Worm (Caenorhabditis elegans) whole organism, L1 larva: ENCODE results near the gene C27D6.12.

Experiments
- C04F5.9 ChIP-seq: sonication (generic microtip); optimal IDR thresholded peaks from 2 replicates; lab custom pipeline; 2016; ENCODE audit warnings: missing genetic modification characterization, missing compliant biosample characterization
- C16A3.4 ChIP-seq: fragments of 150-350 bp; optimal IDR thresholded peaks from 2 replicates; lab custom pipeline; 2014; ENCODE audit warnings: missing biosample characterization, missing genetic modification characterization
- C34B4.2 ChIP-seq: sonication (generic microtip); optimal IDR thresholded peaks from 2 replicates; lab custom pipeline; 2017; ENCODE audit warnings: mild to moderate bottlenecking, missing genetic modification characterization, missing compliant biosample characterization
- Y116A8C.19 ChIP-seq: sonication (generic microtip); optimal IDR thresholded peaks from 2 replicates; lab custom pipeline; 2016; ENCODE audit warnings: missing compliant biosample characterization, missing genetic modification characterization, borderline replicate concordance
- alr-1 ChIP-seq: fragments of 200-800 bp; sonication (Bioruptor generic); optimal IDR thresholded peaks from 2 replicates; lab custom pipeline; 2018; ENCODE audit warnings: borderline replicate concordance, mild to moderate bottlenecking, missing genetic modification characterization, missing compliant biosample characterization
- aly-2 ChIP-seq: fragments of 150-350 bp; optimal IDR thresholded peaks from 2 replicates; lab custom pipeline; 2014; ENCODE audit warnings: missing biosample characterization, missing genetic modification characterization
- ama-1 ChIP-seq: fragments of 150-350 bp; optimal IDR thresholded peaks from 2 replicates; lab custom pipeline; 2014
- blmp-1 ChIP-seq: fragments of 150-350 bp; optimal IDR thresholded peaks from 2 replicates; lab custom pipeline; 2014; ENCODE audit warnings: missing biosample characterization, missing genetic modification characterization
- ceh-63 ChIP-seq: fragments of 200-800 bp; sonication (Bioruptor generic); optimal IDR thresholded peaks from 2 replicates; lab custom pipeline; 2018; ENCODE audit warnings: mild to moderate bottlenecking, missing genetic modification characterization, missing compliant biosample characterization
- ceh-8 ChIP-seq: fragments of 200-800 bp; sonication (Bioruptor generic); optimal IDR thresholded peaks from 2 replicates; lab custom pipeline; 2018; ENCODE audit warnings: mild to moderate bottlenecking, missing genetic modification characterization, moderate library complexity, missing compliant biosample characterization
- ceh-88 ChIP-seq: fragments of 200-800 bp; sonication (Bioruptor generic); IDR thresholded peaks from 2 replicates; pipeline ENCODE4 v1.3.6; 2022; ENCODE audit warnings: missing genetic modification characterization, missing compliant biosample characterization
- ces-1 ChIP-seq: fragments of 150-350 bp; optimal IDR thresholded peaks from 2 replicates; lab custom pipeline; 2014; ENCODE audit warnings: missing biosample characterization, missing genetic modification reagents, missing genetic modification characterization
- dsc-1 ChIP-seq: sonication (generic microtip); optimal IDR thresholded peaks from 2 replicates; lab custom pipeline; 2016; ENCODE audit warnings: mild to moderate bottlenecking, missing genetic modification characterization, missing compliant biosample characterization
- egl-13 ChIP-seq: sonication (generic microtip); optimal IDR thresholded peaks from 2 replicates; lab custom pipeline; 2016; ENCODE audit warnings: missing genotype, missing genetic modification reagents, missing genetic modification characterization, missing compliant biosample characterization
- ets-5 ChIP-seq: fragments of 200-800 bp; sonication (Bioruptor generic); IDR thresholded peaks from 2 replicates; pipeline ENCODE4 v1.3.6; 2022; ENCODE audit warnings: missing genetic modification characterization, missing compliant biosample characterization
- fkh-10 ChIP-seq: sonication (generic microtip); optimal IDR thresholded peaks from 2 replicates; lab custom pipeline; 2017; ENCODE audit warnings: missing biosample characterization, missing genetic modification reagents, missing genetic modification characterization
- fkh-8 ChIP-seq: sonication (generic microtip); optimal IDR thresholded peaks from 2 replicates; lab custom pipeline; 2016; ENCODE audit warnings: mild to moderate bottlenecking, missing genetic modification characterization, missing compliant biosample characterization
- fos-1 ChIP-seq: fragments of 150-350 bp; optimal IDR thresholded peaks from 2 replicates; lab custom pipeline; 2014; ENCODE audit warnings: missing biosample characterization, missing genetic modification characterization
- grh-1 ChIP-seq: fragments of 200-800 bp; sonication (Bioruptor generic); IDR thresholded peaks from 2 replicates; pipeline ENCODE4 v1.3.6; 2022; ENCODE audit warnings: missing genetic modification reagents, missing genetic modification characterization, missing compliant biosample characterization
- hlh-17 ChIP-seq: fragments of 200-800 bp; sonication (Bioruptor generic); optimal IDR thresholded peaks from 2 replicates; lab custom pipeline; 2018; ENCODE audit warnings: missing genetic modification characterization, mild to moderate bottlenecking, missing compliant biosample characterization, moderate library complexity, borderline replicate concordance
- irx-1 ChIP-seq: sonication (generic microtip); optimal IDR thresholded peaks from 2 replicates; lab custom pipeline; 2016; ENCODE audit warnings: missing genetic modification characterization, missing compliant biosample characterization
- jun-1 ChIP-seq: fragments of 150-350 bp; optimal IDR thresholded peaks from 2 replicates; lab custom pipeline; 2014; ENCODE audit warnings: missing biosample characterization, missing genetic modification reagents, missing genetic modification characterization
- lin-13 ChIP-seq: fragments of 150-350 bp; optimal IDR thresholded peaks from 2 replicates; lab custom pipeline; 2014; ENCODE audit warnings: missing biosample characterization, missing genetic modification reagents, missing genetic modification characterization
- lin-14 ChIP-seq: fragments of 200-800 bp; sonication (Bioruptor generic); optimal IDR thresholded peaks from 2 replicates; lab custom pipeline; 2018; ENCODE audit warnings: mild to moderate bottlenecking, missing genetic modification characterization, moderate library complexity, missing compliant biosample characterization
- lin-35 ChIP-seq, 2 experiments: fragments of 150-350 bp; optimal IDR thresholded peaks; 2 replicates each; lab custom pipeline; 2014; ENCODE audit warnings: missing biosample characterization in 2 of 2, missing genetic modification characterization in 2 of 2, missing genetic modification reagents in 2 of 2
- lir-3 ChIP-seq: sonication (generic microtip); optimal IDR thresholded peaks from 2 replicates; lab custom pipeline; 2016; ENCODE audit warnings: mild to moderate bottlenecking, missing genetic modification characterization, moderate library complexity, missing compliant biosample characterization; ENCODE audit not compliant: poor library complexity
- lsy-2 ChIP-seq, 2 experiments: fragments of 150-350 bp; optimal IDR thresholded peaks; 2 replicates each; lab custom pipeline; 2014; ENCODE audit warnings: missing biosample characterization in 2 of 2, missing genetic modification characterization in 2 of 2
- mef-2 ChIP-seq: fragments of 150-350 bp; optimal IDR thresholded peaks from 2 replicates; lab custom pipeline; 2014; ENCODE audit warnings: missing biosample characterization, missing genetic modification characterization
- nhr-237 ChIP-seq: fragments of 150-350 bp; optimal IDR thresholded peaks from 2 replicates; lab custom pipeline; 2014; ENCODE audit warnings: missing biosample characterization, missing genetic modification characterization
- nhr-71 ChIP-seq: sonication (generic microtip); optimal IDR thresholded peaks from 2 replicates; lab custom pipeline; 2016; ENCODE audit warnings: mild to moderate bottlenecking, missing genetic modification characterization, moderate library complexity, missing compliant biosample characterization
- nhr-76 ChIP-seq: sonication (generic microtip); optimal IDR thresholded peaks from 2 replicates; lab custom pipeline; 2017; ENCODE audit warnings: missing biosample characterization, missing genetic modification characterization
- nhr-77 ChIP-seq: fragments of 150-350 bp; optimal IDR thresholded peaks from 2 replicates; lab custom pipeline; 2014; ENCODE audit warnings: missing biosample characterization, missing genetic modification characterization
- nhr-85 ChIP-seq: sonication (generic microtip); peaks from one replicate; lab custom pipeline; 2016; ENCODE audit warnings: missing genetic modification characterization, inconsistent platforms, missing compliant biosample characterization
- nhr-90 ChIP-seq: sonication (generic microtip); optimal IDR thresholded peaks from 2 replicates; lab custom pipeline; 2016; ENCODE audit warnings: mild to moderate bottlenecking, missing genetic modification characterization, missing compliant biosample characterization; ENCODE audit not compliant: poor library complexity
- pag-3 ChIP-seq: sonication (generic microtip); optimal IDR thresholded peaks from 2 replicates; lab custom pipeline; 2017; ENCODE audit warnings: missing genetic modification characterization, mild to moderate bottlenecking, missing compliant biosample characterization, antibody characterized with exemption, borderline replicate concordance; ENCODE audit not compliant: insufficient read depth
- pax-3 ChIP-seq: fragments of 200-800 bp; sonication (Bioruptor generic); optimal IDR thresholded peaks from 2 replicates; lab custom pipeline; 2018; ENCODE audit warnings: mild to moderate bottlenecking, missing genetic modification characterization, moderate library complexity, missing compliant biosample characterization
- rnt-1 ChIP-seq: sonication (generic microtip); optimal IDR thresholded peaks from 2 replicates; lab custom pipeline; 2016; ENCODE audit warnings: mild to moderate bottlenecking, missing genetic modification characterization, moderate library complexity, missing compliant biosample characterization
- skn-1 ChIP-seq: fragments of 150-350 bp; optimal IDR thresholded peaks from 2 replicates; lab custom pipeline; 2014; ENCODE audit warnings: missing biosample characterization, missing genetic modification characterization
- snpc-4 ChIP-seq: fragments of 150-350 bp; optimal IDR thresholded peaks from 2 replicates; lab custom pipeline; 2014; ENCODE audit warnings: missing biosample characterization, missing genetic modification characterization
- snu-23 ChIP-seq: sonication (generic microtip); optimal IDR thresholded peaks from 2 replicates; lab custom pipeline; 2016; ENCODE audit warnings: missing genetic modification characterization, missing compliant biosample characterization
- sptf-1 ChIP-seq: fragments of 150-350 bp; optimal IDR thresholded peaks from 2 replicates; lab custom pipeline; 2014; ENCODE audit warnings: missing biosample characterization, missing genetic modification characterization
- sup-37 ChIP-seq: fragments of 200-800 bp; sonication (Bioruptor generic); optimal IDR thresholded peaks from 2 replicates; lab custom pipeline; 2018; ENCODE audit warnings: mild to moderate bottlenecking, missing genetic modification characterization, missing compliant biosample characterization
- swsn-7 ChIP-seq: sonication (generic microtip); optimal IDR thresholded peaks from 2 replicates; lab custom pipeline; 2016; ENCODE audit warnings: missing genetic modification characterization, missing compliant biosample characterization
- tbx-2 ChIP-seq: sonication (generic microtip); optimal IDR thresholded peaks from 2 replicates; lab custom pipeline; 2016; ENCODE audit warnings: missing genetic modification characterization, missing compliant biosample characterization
- tlp-1 ChIP-seq: fragments of 150-350 bp; optimal IDR thresholded peaks from 2 replicates; lab custom pipeline; 2014; ENCODE audit warnings: missing biosample characterization, missing genetic modification characterization
- unc-30 ChIP-seq: sonication (generic microtip); optimal IDR thresholded peaks from 2 replicates; lab custom pipeline; 2017; ENCODE audit warnings: missing biosample characterization, missing genetic modification characterization
- unc-62 ChIP-seq: fragments of 150-350 bp; optimal IDR thresholded peaks from 2 replicates; lab custom pipeline; 2014; ENCODE audit warnings: missing biosample characterization, missing genetic modification reagents, missing genetic modification characterization
- unc-86 ChIP-seq: sonication (generic microtip); optimal IDR thresholded peaks from 2 replicates; lab custom pipeline; 2016; ENCODE audit warnings: missing genetic modification characterization, missing compliant biosample characterization
- unc-98 ChIP-seq: fragments of 200-800 bp; sonication (Bioruptor generic); IDR thresholded peaks from 2 replicates; pipeline ENCODE4 v1.3.6; 2022; ENCODE audit warnings: missing genetic modification characterization, missing compliant biosample characterization
- xbp-1 ChIP-seq: sonication (generic microtip); optimal IDR thresholded peaks from 2 replicates; lab custom pipeline; 2016; ENCODE audit warnings: missing genetic modification characterization, missing compliant biosample characterization
- ztf-4 ChIP-seq: fragments of 150-350 bp; optimal IDR thresholded peaks from 2 replicates; lab custom pipeline; 2014; ENCODE audit warnings: missing biosample characterization, missing genetic modification characterization

C27D6.12 gene

ce11 chrII:5182451-5182850 lies 4.6 kb upstream of the C27D6.12 start (continued):
- TF ChIP-seq lin-14 (peak; percentile 82), nhr-77 (tag; lab: Kevin White, UChicago) (no peak), tlp-1 (no peak), nhr-237 (tag; lab: Kevin White, UChicago) (no peak), lin-13 (GFP tag; lab: Kevin White, UChicago) (peak; percentile 38), irx-1 (tag; lab: Kevin White, UChicago) (peak; percentile 9), hlh-17 (GFP tag; lab: Kevin White, UChicago) (no peak), nhr-71 (tag; lab: Kevin White, UChicago) (peak; percentile 83), unc-30 (tag; lab: Kevin White, UChicago) (no peak), lsy-2 (tag; optimal IDR thresholded peaks at IDR 0.05; lab: Kevin White, UChicago) (peak; percentile 57 to 67), nhr-85 (tag; lab: Kevin White, UChicago) (peak; percentile 85), nhr-90 (tag; lab: Kevin White, UChicago) (peak; percentile 45), pag-3 (tag; lab: Kevin White, UChicago) (no peak), swsn-7 (tag; lab: Kevin White, UChicago) (peak; percentile 57), ets-5 (GFP tag; lab: Robert Waterston, UW) (no peak), sup-37 (no peak), snpc-4 (peak; percentile 30), C16A3.4 (tag; lab: Kevin White, UChicago) (peak; percentile 15), lir-3 (tag; lab: Kevin White, UChicago) (peak; percentile 53), xbp-1 (tag; lab: Kevin White, UChicago) (peak; percentile 69), mef-2 (tag; lab: Kevin White, UChicago) (peak; percentile 2), ztf-4 (tag; lab: Kevin White, UChicago) (peak; percentile 71), sptf-1 (no peak), tbx-2 (peak; percentile 30), dsc-1 (tag; lab: Kevin White, UChicago) (peak; percentile 34), ceh-63 (GFP tag; lab: Kevin White, UChicago) (no peak)

DNA sequence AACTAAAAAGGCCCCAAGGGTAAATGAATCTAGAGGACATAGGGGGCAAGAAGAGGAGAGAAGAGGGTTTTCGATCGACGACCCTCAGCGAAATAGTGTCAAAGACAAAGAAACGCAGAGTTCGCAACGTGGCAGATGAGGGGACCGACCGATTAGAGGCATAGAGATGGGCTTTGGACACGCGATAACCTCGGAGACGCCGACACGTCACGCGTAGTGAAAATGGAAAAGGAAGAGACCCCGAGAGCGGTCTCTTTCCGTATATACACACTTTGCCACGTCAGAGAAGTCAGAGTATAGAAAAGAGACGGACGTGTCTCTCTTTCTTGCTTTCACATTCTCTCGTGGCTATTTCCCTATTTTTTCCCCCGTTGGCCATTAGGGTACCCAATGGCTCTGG lies 3.7 kb upstream of the C27D6.12 start:
- peak; percentile 25 for TF ChIP-seq egl-13 (tag; lab: Kevin White, UChicago)
- TF ChIP-seq unc-98: no peak
- TF ChIP-seq lin-35 (GFP tag; optimal IDR thresholded peaks at IDR 0.05; lab: Kevin White, UChicago): peak; percentile 57 to 61
- no peak for TF ChIP-seq C34B4.2 (tag; lab: Kevin White, UChicago)
- TF ChIP-seq sup-37: no peak
- peak; percentile 37 for TF ChIP-seq dsc-1 (tag; lab: Kevin White, UChicago)
- TF ChIP-seq ceh-88 (GFP tag; lab: Robert Waterston, UW): peak; percentile 47; the same call in 1 of the 2 replicates
- TF ChIP-seq lsy-2 (tag; optimal IDR thresholded peaks at IDR 0.05; lab: Kevin White, UChicago): peak; percentile 72 to 76
- TF ChIP-seq ceh-8 (GFP tag; lab: Kevin White, UChicago): no peak
- peak; percentile 43 for TF ChIP-seq fos-1 (tag; lab: Kevin White, UChicago)
- peak; percentile 83 for TF ChIP-seq fkh-8 (tag; lab: Kevin White, UChicago)
- no peak for TF ChIP-seq C04F5.9 (tag; lab: Kevin White, UChicago)
- no peak for TF ChIP-seq nhr-76
- TF ChIP-seq skn-1 (tag; lab: Kevin White, UChicago): peak; percentile 34
- TF ChIP-seq ces-1: no peak
- TF ChIP-seq unc-30 (tag; lab: Kevin White, UChicago): no peak
- TF ChIP-seq aly-2 (tag; lab: Kevin White, UChicago): peak; percentile 6
- peak; percentile 90 for TF ChIP-seq snu-23 (GFP tag; lab: Kevin White, UChicago)
- TF ChIP-seq jun-1 (tag; lab: Kevin White, UChicago): peak; percentile 45
- TF ChIP-seq unc-62 (GFP tag; lab: Kevin White, UChicago): no peak
- TF ChIP-seq fkh-10: peak; percentile 59
- peak; percentile 72 for TF ChIP-seq blmp-1 (tag; lab: Kevin White, UChicago)
- TF ChIP-seq swsn-7 (tag; lab: Kevin White, UChicago): peak; percentile 76
- TF ChIP-seq grh-1 (GFP tag; lab: Robert Waterston, UW): no peak; the same call in 1 of the 2 replicates
- TF ChIP-seq lir-3 (tag; lab: Kevin White, UChicago): no peak
- no peak for TF ChIP-seq alr-1 (tag; lab: Kevin White, UChicago)
- no peak for TF ChIP-seq ama-1
- peak; percentile 43 for TF ChIP-seq C16A3.4 (tag; lab: Kevin White, UChicago)
- peak; percentile 68 for TF ChIP-seq nhr-90 (tag; lab: Kevin White, UChicago)
- TF ChIP-seq Y116A8C.19 (tag; lab: Kevin White, UChicago): no peak
- peak; percentile 83 for TF ChIP-seq nhr-85 (tag; lab: Kevin White, UChicago)
- peak; percentile 11 for TF ChIP-seq pax-3 (tag; lab: Kevin White, UChicago)
- TF ChIP-seq ztf-4 (tag; lab: Kevin White, UChicago): peak; percentile 58
- peak; percentile 57 for TF ChIP-seq unc-86 (tag; lab: Kevin White, UChicago)
- peak; percentile 52 for TF ChIP-seq rnt-1 (tag; lab: Kevin White, UChicago)
